Worm (Caenorhabditis elegans) whole organism, late embryonic: Measurements from ENCODE around the gene T02B11.9.

ENCODE experiments used
- Y22D7AL.16 ChIP-seq: sonication (generic microtip); optimal IDR thresholded peaks from 2 replicates; lab custom pipeline; 2016; ENCODE audit warnings: missing genetic modification characterization, missing compliant biosample characterization
- ceh-48 ChIP-seq: sonication (generic microtip); optimal IDR thresholded peaks from 2 replicates; lab custom pipeline; 2016; ENCODE audit warnings: missing genetic modification characterization, inconsistent platforms, missing compliant biosample characterization
- fax-1 ChIP-seq: sonication (generic microtip); optimal IDR thresholded peaks from 2 replicates; lab custom pipeline; 2016; ENCODE audit warnings: missing genotype, missing genetic modification characterization, missing compliant biosample characterization
- pqm-1 ChIP-seq: sonication (generic microtip); optimal IDR thresholded peaks from 2 replicates; lab custom pipeline; 2016; ENCODE audit warnings: missing genetic modification characterization, missing compliant biosample characterization

DNA sequence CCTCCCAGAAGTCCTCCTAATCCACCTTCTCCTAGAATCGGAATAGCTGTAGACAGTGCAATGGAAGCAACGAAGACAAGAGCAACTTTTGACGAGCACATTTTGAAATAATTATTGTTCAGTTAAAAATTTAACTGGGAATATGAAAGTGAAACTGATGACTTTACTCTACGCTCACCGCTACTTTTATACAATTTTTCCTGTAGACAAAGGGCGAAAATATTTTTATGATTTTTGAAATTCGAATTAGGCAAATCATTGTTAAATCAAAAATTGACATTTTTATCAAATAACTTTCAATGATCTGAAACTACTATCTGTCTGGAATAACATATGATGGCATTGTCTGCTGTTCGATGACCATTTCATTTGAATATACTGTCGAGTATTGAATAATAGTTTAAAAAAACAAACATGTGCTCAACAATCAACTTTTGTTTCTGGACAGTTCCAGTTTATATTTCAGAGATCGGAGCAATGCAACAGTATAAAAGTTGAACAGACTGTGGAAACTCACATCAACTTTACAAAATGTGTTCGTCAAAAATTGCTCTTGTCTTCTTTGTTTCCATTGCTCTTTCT, 17.5 kb downstream of the T02B11.9 start, which contains the start of the genes srlf-23 and srlf-20:
- TF ChIP-seq pqm-1 (tag; lab: Kevin White, UChicago) (no peak), ceh-48 (tag; lab: Kevin White, UChicago) (no peak), Y22D7AL.16 (tag; lab: Kevin White, UChicago) (no peak), fax-1 (no peak)
